Worm (Caenorhabditis elegans): ENCODE data around the gene Y43C5A.7.

DNA sequence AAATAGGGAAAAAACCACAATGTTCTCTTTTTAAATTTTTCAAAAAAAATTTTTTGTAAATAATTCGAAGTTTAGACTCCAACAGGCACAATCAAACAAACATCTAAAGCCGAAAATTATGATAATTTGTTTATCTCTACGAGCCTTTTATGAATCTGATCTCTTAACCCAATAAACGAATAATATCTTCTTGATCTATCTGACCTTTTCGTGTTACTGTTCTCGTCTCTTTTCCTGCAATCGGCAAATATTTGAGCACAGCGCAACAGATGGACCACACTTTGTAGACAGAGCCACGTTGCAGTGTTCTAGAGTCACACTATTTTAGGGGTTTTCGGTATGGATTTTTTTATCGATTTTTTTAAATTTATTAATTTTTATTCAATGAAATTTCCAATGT lies 25.3 kb upstream of the Y43C5A.7 start:
- TF ChIP-seq ztf-7 (tag; optimal IDR thresholded peaks at IDR 0.05) (no peak), lir-3 (tag; optimal IDR thresholded peaks at IDR 0.05) (no peak), lin-39 (tag; optimal IDR thresholded peaks at IDR 0.05) (no peak), nhr-28 (tag; optimal IDR thresholded peaks at IDR 0.05) (no peak), snpc-4 (tag; optimal IDR thresholded peaks at IDR 0.05) (no peak)

All from whole organism, L4 larva.